Fruit fly (Drosophila melanogaster): ENCODE data around the gene CG14683.

CG14683 gene

dm6 chr3R:10714498-10714897 is 18.1 kb downstream of the CG14683 start, which contains the start of gene CG4073:
Gene CG4073 (plus strand): TSS chr3R:10714798.
- TF ChIP-seq CG1024 (GFP tag; IDR thresholded peaks at IDR 0.05), result no peak
- no peak for TF ChIP-seq sug (tag; optimal IDR thresholded peaks at IDR 0.05)
- TF ChIP-seq dimm (GFP tag; IDR thresholded peaks at IDR 0.05), result no peak

dm6 chr3R:10726714-10727113 is 30.3 kb downstream of the CG14683 start:
- TF ChIP-seq kay (GFP tag; optimal IDR thresholded peaks at IDR 0.05) (no peak), caup (GFP tag; optimal IDR thresholded peaks at IDR 0.05; ENCODE audit: severe bottlenecking) (no peak), B-H1 (GFP tag; IDR thresholded peaks at IDR 0.05) (no peak), ERR (GFP tag; optimal IDR thresholded peaks at IDR 0.05) (no peak), nerfin-2 (GFP tag; IDR thresholded peaks at IDR 0.05; ENCODE audit: partially characterized antibody) (no peak), CG11560 (tag; IDR thresholded peaks at IDR 0.05) (no peak), CG18476 (GFP tag; optimal IDR thresholded peaks at IDR 0.05) (no peak), Ets97D (GFP tag; optimal IDR thresholded peaks at IDR 0.05) (no peak), Gug (GFP tag; IDR thresholded peaks at IDR 0.05) (no peak), Chrac-16 (GFP tag; optimal IDR thresholded peaks at IDR 0.05) (no peak), CG3281 (GFP tag; optimal IDR thresholded peaks at IDR 0.05) (peak; percentile 24), Sry-β (GFP tag; optimal IDR thresholded peaks at IDR 0.05) (no peak), Rfx (GFP tag; IDR thresholded peaks at IDR 0.05) (0 out of 2 replicates have a peak, but pooled peaks have one; percentile 30), lab (GFP tag; optimal IDR thresholded peaks at IDR 0.05) (peak; percentile 58), Poxn (GFP tag; IDR thresholded peaks at IDR 0.05) (no peak), HHEX (GFP tag; optimal IDR thresholded peaks at IDR 0.05) (no peak), sisA (GFP tag; IDR thresholded peaks at IDR 0.05) (no peak), CG12219 (GFP tag; optimal IDR thresholded peaks at IDR 0.05) (no peak), run (tag; optimal IDR thresholded peaks at IDR 0.05) (no peak), CG10565 (GFP tag; optimal IDR thresholded peaks at IDR 0.05) (no peak), Mad (GFP tag; optimal IDR thresholded peaks at IDR 0.05) (no peak), YL-1 (GFP tag; optimal IDR thresholded peaks at IDR 0.05) (no peak), Awh (GFP tag; IDR thresholded peaks at IDR 0.05) (no peak), CG15514 (GFP tag; optimal IDR thresholded peaks at IDR 0.05) (peak; percentile 9), sob (GFP tag; IDR thresholded peaks at IDR 0.05) (0 out of 2 replicates have a peak, but pooled peaks have one; percentile 23), CG18599 (GFP tag; optimal IDR thresholded peaks at IDR 0.05) (peak; percentile 68), CG15601 (tag; optimal IDR thresholded peaks at IDR 0.05) (no peak), danr (GFP tag; IDR thresholded peaks at IDR 0.05) (no peak), CG4282 (GFP tag; optimal IDR thresholded peaks at IDR 0.05) (no peak), CG10267 (tag; optimal IDR thresholded peaks at IDR 0.05) (no peak), Meics (GFP tag; optimal IDR thresholded peaks at IDR 0.05) (peak; percentile 7), mld (GFP tag; IDR thresholded peaks at IDR 0.05; ENCODE audit: partially characterized antibody) (no peak), sna (GFP tag; IDR thresholded peaks at IDR 0.05; ENCODE audit: partially characterized antibody) (no peak), Dad (GFP tag; optimal IDR thresholded peaks at IDR 0.05) (no peak), esg (GFP tag; conservative IDR thresholded peaks at IDR 0.05) (no peak), sr (GFP tag; IDR thresholded peaks at IDR 0.05) (no peak), CG32532 (GFP tag; IDR thresholded peaks at IDR 0.05) (no peak), pan (optimal IDR thresholded peaks at IDR 0.05) (no peak), pan (GFP tag; optimal IDR thresholded peaks at IDR 0.05 in 1 of 2, IDR thresholded peaks at IDR 0.05 in 1 of 2) (no peak), croc (GFP tag; conservative IDR thresholded peaks at IDR 0.05) (no peak), CG6654 (GFP tag; optimal IDR thresholded peaks at IDR 0.05) (no peak), CG1792 (GFP tag; optimal IDR thresholded peaks at IDR 0.05) (no peak), ham (GFP tag; IDR thresholded peaks at IDR 0.05) (no peak)

Data from whole organism, embryonic.